Fruit fly (Drosophila melanogaster) whole organism, wandering third instar larva: Measurements from ENCODE around the gene aru.

ENCODE experiments used
- GATAd ChIP-seq: sonication (Bioruptor generic); optimal IDR thresholded peaks from 2 replicates; lab custom pipeline; 2016; ENCODE audit warnings: missing biosample characterization, missing genetic modification characterization
- Hnf4 ChIP-seq: fragments of 200-800 bp; sonication (Bioruptor generic); optimal IDR thresholded peaks from 2 replicates; lab custom pipeline; 2016; ENCODE audit warnings: missing biosample characterization, mild to moderate bottlenecking, missing genetic modification characterization
- Sp1 ChIP-seq: fragments of 200-800 bp; sonication (Bioruptor generic); optimal IDR thresholded peaks from 3 replicates; lab custom pipeline; 2019; ENCODE audit warnings: missing biosample characterization, mild to moderate bottlenecking, missing genetic modification characterization, moderate library complexity
- dl ChIP-seq, 2 experiments: fragments of 175-275, 200-275 bp in 1 of 2; fragments of 200-275 bp in 1 of 2; sonication (Bioruptor generic); optimal IDR thresholded peaks; lab custom pipeline; 2018; ENCODE audit warnings: mild to moderate bottlenecking in 2 of 2, missing biosample characterization in 2 of 2, missing genetic modification characterization in 2 of 2, moderate library complexity in 2 of 2; ENCODE audit not compliant: partially characterized antibody in 2 of 2, insufficient read depth in 1 of 2
- dsf ChIP-seq: sonication (Bioruptor generic); optimal IDR thresholded peaks from 2 replicates; lab custom pipeline; 2016; ENCODE audit warnings: missing biosample characterization, missing genetic modification characterization, borderline replicate concordance
- fru ChIP-seq: fragments of 200-800 bp; sonication (Bioruptor generic); optimal IDR thresholded peaks from 3 replicates; lab custom pipeline; 2016; ENCODE audit warnings: missing biosample characterization, mild to moderate bottlenecking, missing genetic modification characterization
- pan ChIP-seq: fragments of >200 bp; optimal IDR thresholded peaks from 2 replicates; lab custom pipeline; 2017
- psq ChIP-seq: fragments of 200-800 bp; sonication (Bioruptor generic); optimal IDR thresholded peaks from 3 replicates; lab custom pipeline; 2017; ENCODE audit warnings: missing biosample characterization, mild to moderate bottlenecking, missing genetic modification characterization, moderate library complexity
- sv ChIP-seq: fragments of 200-800 bp; sonication (Bioruptor generic); optimal IDR thresholded peaks from 3 replicates; lab custom pipeline; 2016; ENCODE audit warnings: missing biosample characterization, missing genetic modification characterization
- usp ChIP-seq: fragments of >200 bp; optimal IDR thresholded peaks from 2 replicates; lab custom pipeline; 2017; ENCODE audit warnings: missing biosample characterization, missing genetic modification characterization

DNA sequence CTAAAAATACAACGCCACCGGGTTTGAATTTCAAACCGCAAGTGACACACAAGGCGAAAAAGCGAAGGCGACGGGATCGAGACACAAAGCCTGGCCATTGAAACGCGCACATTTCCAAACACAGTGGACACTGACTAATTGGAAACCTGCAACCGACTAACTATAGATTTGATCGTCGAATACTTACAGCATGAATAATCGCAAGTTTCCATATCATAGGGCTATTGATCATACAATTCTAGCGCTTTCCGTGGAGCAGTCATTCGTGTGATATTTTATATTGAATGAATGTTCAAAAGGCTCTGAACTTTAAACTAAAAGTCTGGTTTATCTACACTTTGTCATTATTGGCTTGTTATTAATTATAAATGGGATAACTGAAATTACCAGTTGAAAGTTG lies 24.9 kb downstream of the aru start:
- TF ChIP-seq GATAd (GFP tag; lab: Kevin White, UChicago) (no peak), Sp1 (GFP tag; lab: Kevin White, UChicago) (no peak), sv (GFP tag; lab: Kevin White, UChicago) (no peak), dsf (GFP tag; lab: Kevin White, UChicago) (no peak), fru (GFP tag; lab: Kevin White, UChicago) (peak; percentile 9), psq (GFP tag; lab: Kevin White, UChicago) (no peak), pan (lab: Kevin White, UChicago) (no peak), Hnf4 (GFP tag; lab: Kevin White, UChicago) (no peak), usp (GFP tag; lab: Kevin White, UChicago) (no peak), dl (GFP tag; optimal IDR thresholded peaks at IDR 0.05; lab: Kevin White, UChicago; ENCODE audit: insufficient read depth in 1 of 2, partially characterized antibody in 2 of 2) (no peak)
